Worm (Caenorhabditis elegans) whole organism, early embryonic: ENCODE data around the gene T09A5.14.

Source experiments
- ama-1 ChIP-seq: fragments of 150-350 bp; optimal IDR thresholded peaks from 2 replicates; lab custom pipeline; 2014
- flt-1 ChIP-seq: fragments of 200-800 bp; sonication (Bioruptor generic); IDR thresholded peaks from 2 replicates; pipeline ENCODE4 v1.3.6; 2022; ENCODE audit warnings: missing genetic modification characterization, missing compliant biosample characterization
- hmbx-1 ChIP-seq: sonication (generic microtip); optimal IDR thresholded peaks from 2 replicates; lab custom pipeline; 2016; ENCODE audit warnings: mild to moderate bottlenecking, missing genetic modification characterization, missing compliant biosample characterization
- hmg-4 ChIP-seq: fragments of 200-800 bp; sonication (Bioruptor generic); optimal IDR thresholded peaks from 2 replicates; lab custom pipeline; 2018; ENCODE audit warnings: mild to moderate bottlenecking, missing genetic modification characterization, missing compliant biosample characterization
- hnd-1 ChIP-seq: sonication (generic microtip); optimal IDR thresholded peaks from 2 replicates; lab custom pipeline; 2016; ENCODE audit warnings: missing genetic modification characterization, missing compliant biosample characterization
- pes-1 ChIP-seq: fragments of 200-800 bp; sonication (Bioruptor generic); IDR thresholded peaks from 2 replicates; pipeline ENCODE4 v1.3.6; 2022; ENCODE audit warnings: missing genetic modification reagents, missing genetic modification characterization, missing compliant biosample characterization
- sea-1 ChIP-seq: fragments of 200-800 bp; sonication (Bioruptor generic); conservative IDR thresholded peaks from 2 replicates; pipeline ENCODE4 v1.3.6; 2022; ENCODE audit warnings: missing genetic modification characterization, missing compliant biosample characterization
- tbx-11 ChIP-seq: fragments of 200-800 bp; sonication (Bioruptor generic); IDR thresholded peaks from 2 replicates; pipeline ENCODE4 v1.3.6; 2022; ENCODE audit warnings: missing genetic modification characterization, missing compliant biosample characterization
- tra-4 ChIP-seq: sonication (generic microtip); optimal IDR thresholded peaks from 2 replicates; lab custom pipeline; 2017; ENCODE audit warnings: missing genetic modification characterization, missing compliant biosample characterization

DNA sequence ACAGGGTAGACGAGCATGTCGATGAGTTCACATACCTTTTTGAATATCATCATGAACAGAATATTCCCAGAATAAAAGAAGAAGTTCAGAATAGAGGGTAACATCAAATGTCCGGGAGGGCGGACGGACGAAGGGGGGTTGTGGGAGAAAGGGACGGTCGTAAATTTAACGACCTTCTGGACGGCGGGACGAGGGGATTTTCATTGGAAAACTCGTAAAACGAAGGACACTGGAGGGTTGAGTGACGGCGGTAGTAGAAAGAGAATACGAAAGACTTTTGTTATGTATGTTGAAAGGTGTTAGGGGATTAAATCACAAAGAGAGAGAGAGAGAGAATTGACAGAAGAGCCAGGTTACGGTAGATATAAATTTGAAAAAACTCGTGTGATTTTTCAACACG, 18.4 kb downstream of the T09A5.14 start:
- TF ChIP-seq ama-1 (lab: Kevin White, UChicago) = no peak
- TF ChIP-seq sea-1 (GFP tag; lab: Robert Waterston, UW) = no peak
- TF ChIP-seq hmbx-1 (tag; lab: Kevin White, UChicago) = no peak
- TF ChIP-seq hnd-1 = no peak
- TF ChIP-seq tra-4 (tag; lab: Kevin White, UChicago) = no peak
- TF ChIP-seq hmg-4 (GFP tag; lab: Kevin White, UChicago) = no peak
- TF ChIP-seq pes-1 (GFP tag; lab: Robert Waterston, UW) = no peak
- TF ChIP-seq tbx-11 = no peak
- no peak for TF ChIP-seq flt-1 (GFP tag; lab: Robert Waterston, UW)
